Worm (Caenorhabditis elegans) whole organism, mixed stage, embryonic: ENCODE data around the gene npp-24.

Experiments used
- elt-3 ChIP-seq: fragments of 150-350 bp; optimal IDR thresholded peaks from 2 replicates; lab custom pipeline; 2014; ENCODE audit warnings: missing biosample characterization, missing genetic modification characterization
- nhr-2 ChIP-seq: fragments of 150-350 bp; optimal IDR thresholded peaks from 2 replicates; lab custom pipeline; 2014; ENCODE audit warnings: missing biosample characterization, missing genetic modification characterization
- nhr-237 ChIP-seq: fragments of 150-350 bp; optimal IDR thresholded peaks from 2 replicates; lab custom pipeline; 2014; ENCODE audit warnings: missing biosample characterization, missing genetic modification characterization
- nhr-28 ChIP-seq: fragments of 150-350 bp; optimal IDR thresholded peaks from 2 replicates; lab custom pipeline; 2014; ENCODE audit warnings: missing biosample characterization, missing genetic modification characterization
- pha-4 ChIP-seq: fragments of 150-350 bp; optimal IDR thresholded peaks from 2 replicates; lab custom pipeline; 2018; ENCODE audit warnings: missing biosample characterization, missing genetic modification reagents, missing genetic modification characterization
- unc-62 ChIP-seq: fragments of 150-350 bp; optimal IDR thresholded peaks from 2 replicates; lab custom pipeline; 2014; ENCODE audit warnings: missing biosample characterization, missing genetic modification reagents, missing genetic modification characterization
- zip-8 ChIP-seq: fragments of 150-350 bp; optimal IDR thresholded peaks from 2 replicates; lab custom pipeline; 2014; ENCODE audit warnings: missing biosample characterization, missing genetic modification characterization

DNA sequence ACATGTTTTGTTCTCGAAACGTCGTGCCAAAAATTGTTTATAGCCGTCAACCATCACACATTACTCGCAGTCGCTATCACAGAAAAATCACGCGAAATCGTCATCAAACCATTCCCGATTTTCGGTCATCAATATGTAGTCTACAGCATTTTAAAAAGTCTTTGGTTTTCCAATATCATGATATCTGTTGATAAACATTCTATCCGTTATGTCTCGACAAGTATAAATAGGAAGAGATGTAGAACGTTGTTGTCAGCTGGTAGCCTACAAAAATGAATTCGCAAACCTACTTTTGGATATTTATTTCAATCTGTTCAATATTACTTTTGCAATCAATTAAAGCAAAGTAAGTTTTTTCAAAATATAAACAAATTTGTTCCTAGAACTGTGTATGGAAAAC is 9.3 kb upstream of the npp-24 start, which contains the start of gene F12A10.1:
- no peak for TF ChIP-seq pha-4
- TF ChIP-seq nhr-2 (tag; lab: Kevin White, UChicago) = no peak
- no peak for TF ChIP-seq unc-62 (GFP tag; lab: Kevin White, UChicago)
- TF ChIP-seq nhr-28 = no peak
- TF ChIP-seq elt-3 (tag; lab: Kevin White, UChicago) = no peak
- no peak for TF ChIP-seq zip-8 (tag; lab: Kevin White, UChicago)
- TF ChIP-seq nhr-237 (tag; lab: Kevin White, UChicago) = no peak
